Fruit fly (Drosophila melanogaster): ENCODE results near the gene CG2182.
A peak's percentile ranks its signal among the peaks of the same experiment; 100 is the strongest.

CG2182 gene

dm6 chr3R:5694461-5694860 lies 34.7 kb upstream of the CG2182 start (continued):
- TF ChIP-seq dac (GFP tag; optimal IDR thresholded peaks at IDR 0.05) (peak; percentile 38), CG31627 (GFP tag; optimal IDR thresholded peaks at IDR 0.05) (peak; percentile 12), CG8632 (GFP tag; optimal IDR thresholded peaks at IDR 0.05) (peak; percentile 11), CG8319 (GFP tag; optimal IDR thresholded peaks at IDR 0.05) (no peak), Blimp-1 (GFP tag; optimal IDR thresholded peaks at IDR 0.05) (no peak), Met (GFP tag; optimal IDR thresholded peaks at IDR 0.05) (peak; percentile 29), net (GFP tag; optimal IDR thresholded peaks at IDR 0.05) (peak; percentile 53), CG11294 (GFP tag; IDR thresholded peaks at IDR 0.05) (0 out of 2 replicates have a peak, but pooled peaks have one; percentile 53), Sox14 (GFP tag; optimal IDR thresholded peaks at IDR 0.05) (peak; percentile 55), CG15336 (GFP tag; IDR thresholded peaks at IDR 0.05) (peak; percentile 90), pdm3 (GFP tag; optimal IDR thresholded peaks at IDR 0.05) (peak; percentile 55), CG6163 (GFP tag; IDR thresholded peaks at IDR 0.05) (peak; percentile 80), CG3032 (tag; optimal IDR thresholded peaks at IDR 0.05) (peak; percentile 2), eg (GFP tag; IDR thresholded peaks at IDR 0.05) (peak; percentile 92), Gug (GFP tag; IDR thresholded peaks at IDR 0.05) (peak; percentile 64), CG6792 (GFP tag; optimal IDR thresholded peaks at IDR 0.05) (peak; percentile 6), Hr38 (GFP tag; optimal IDR thresholded peaks at IDR 0.05) (no peak), OdsH (GFP tag; optimal IDR thresholded peaks at IDR 0.05) (peak; percentile 68), CG1621 (tag; optimal IDR thresholded peaks at IDR 0.05) (peak; percentile 10), Eip75B (GFP tag; optimal IDR thresholded peaks at IDR 0.05) (peak; percentile 52), esn (GFP tag; optimal IDR thresholded peaks at IDR 0.05) (peak; percentile 37), dsx (GFP tag; optimal IDR thresholded peaks at IDR 0.05; ENCODE audit: poor library complexity, severe bottlenecking) (no peak), CG10669 (GFP tag; optimal IDR thresholded peaks at IDR 0.05) (peak; percentile 7), Smox (GFP tag; optimal IDR thresholded peaks at IDR 0.05) (peak; percentile 27), CG3919 (GFP tag; optimal IDR thresholded peaks at IDR 0.05) (peak; percentile 60), CG11762 (GFP tag; optimal IDR thresholded peaks at IDR 0.05; ENCODE audit: insufficient read depth) (peak; percentile 38), spab (GFP tag; optimal IDR thresholded peaks at IDR 0.05) (no peak), Lpt (GFP tag; optimal IDR thresholded peaks at IDR 0.05) (peak; percentile 69), Sox102F (GFP tag; optimal IDR thresholded peaks at IDR 0.05) (peak; percentile 39), CG32006 (GFP tag; optimal IDR thresholded peaks at IDR 0.05) (peak; percentile 79), fd59A (GFP tag; optimal IDR thresholded peaks at IDR 0.05) (no peak), achi (GFP tag; optimal IDR thresholded peaks at IDR 0.05) (peak; percentile 59), Sox15 (GFP tag; optimal IDR thresholded peaks at IDR 0.05) (no peak), cyc (GFP tag; optimal IDR thresholded peaks at IDR 0.05) (peak; percentile 25), fd85E (GFP tag; optimal IDR thresholded peaks at IDR 0.05) (no peak), Hr4 (GFP tag; optimal IDR thresholded peaks at IDR 0.05) (peak; percentile 80), CG6854 (GFP tag; optimal IDR thresholded peaks at IDR 0.05) (no peak), CG9139 (GFP tag; optimal IDR thresholded peaks at IDR 0.05) (no peak)

- TF ChIP-seq CG6792 (GFP tag; optimal IDR thresholded peaks at IDR 0.05) (no peak), CG10669 (GFP tag; optimal IDR thresholded peaks at IDR 0.05) (no peak), eg (GFP tag; IDR thresholded peaks at IDR 0.05) (no peak), pdm3 (GFP tag; optimal IDR thresholded peaks at IDR 0.05) (no peak), CG1621 (tag; optimal IDR thresholded peaks at IDR 0.05) (no peak), CG31627 (GFP tag; optimal IDR thresholded peaks at IDR 0.05) (no peak), achi (GFP tag; optimal IDR thresholded peaks at IDR 0.05) (no peak), topi (GFP tag; optimal IDR thresholded peaks at IDR 0.05) (no peak), fd59A (GFP tag; optimal IDR thresholded peaks at IDR 0.05) (no peak), Met (GFP tag; optimal IDR thresholded peaks at IDR 0.05) (no peak), CG6276 (GFP tag; optimal IDR thresholded peaks at IDR 0.05) (no peak), ss (GFP tag; optimal IDR thresholded peaks at IDR 0.05) (no peak), CG4318 (GFP tag; optimal IDR thresholded peaks at IDR 0.05) (no peak), CG11294 (GFP tag; IDR thresholded peaks at IDR 0.05) (no peak), Ets21C (GFP tag; optimal IDR thresholded peaks at IDR 0.05) (no peak)
Observed at dm6 chr3R:5693186-5693585, 33.5 kb upstream of the CG2182 start, which contains the start of gene CG2104. CG2104 (minus strand) TSS chr3R:5693286.

Measured in whole organism, prepupa.